Fruit fly (Drosophila melanogaster): ENCODE results near the gene NTPase.
A peak's percentile ranks its signal among the peaks of the same experiment; 100 is the strongest.

Gene NTPase

DNA sequence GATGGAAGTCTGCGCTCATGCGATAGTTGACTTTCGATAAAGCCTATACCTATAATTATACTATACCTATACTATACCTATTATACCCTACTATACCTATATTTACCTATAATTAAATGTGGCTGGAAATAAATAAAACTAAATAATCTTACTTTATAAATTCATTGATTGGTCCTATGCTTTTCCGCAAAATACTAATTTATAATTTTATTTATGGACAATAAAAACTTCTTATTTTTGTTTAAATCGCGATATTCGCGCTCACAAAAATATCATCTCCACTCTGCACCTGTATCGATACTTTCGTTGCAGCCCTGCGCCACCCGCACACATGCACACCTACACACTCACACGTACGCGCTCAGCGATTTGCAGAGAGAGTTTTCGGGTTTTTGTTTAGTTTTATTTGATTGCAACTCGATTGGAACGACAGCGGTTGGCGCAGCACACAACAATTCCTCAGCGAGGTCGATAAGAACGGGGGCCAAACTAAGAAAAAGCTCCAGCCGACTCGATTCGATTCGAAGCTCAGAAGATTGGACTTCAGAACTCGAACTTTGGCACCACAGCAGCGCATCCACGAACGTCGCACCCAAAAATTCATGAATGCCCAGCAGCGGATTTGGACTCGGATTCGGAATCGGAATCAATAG, 11.0 kb downstream of the NTPase start, which contains the start of gene CG8814 (continued):
- TF ChIP-seq H2.0 (GFP tag; IDR thresholded peaks at IDR 0.05) (peak; percentile 35; the same call in 1 of the 2 replicates), exex (tag; optimal IDR thresholded peaks at IDR 0.05) (peak; percentile 21), Vsx1 (GFP tag; optimal IDR thresholded peaks at IDR 0.05) (no peak), CG6175 (GFP tag; IDR thresholded peaks at IDR 0.05) (no peak), CG18764 (GFP tag; optimal IDR thresholded peaks at IDR 0.05) (peak; percentile 45), CG4404 (GFP tag; IDR thresholded peaks at IDR 0.05) (peak; percentile 80), CG4360 (GFP tag; IDR thresholded peaks at IDR 0.05) (0 out of 2 replicates have a peak, but pooled peaks have one; percentile 9), pan (optimal IDR thresholded peaks at IDR 0.05) (no peak), pan (GFP tag; optimal IDR thresholded peaks at IDR 0.05 in 1 of 2, IDR thresholded peaks at IDR 0.05 in 1 of 2) (peak in 1 of 2 experiments; percentile 41), Max (GFP tag; optimal IDR thresholded peaks at IDR 0.05) (peak; percentile 45), pb (GFP tag; optimal IDR thresholded peaks at IDR 0.05) (no peak), Gug (GFP tag; IDR thresholded peaks at IDR 0.05) (peak; percentile 77; the same call in 3 of the 4 replicates), Dek (tag; optimal IDR thresholded peaks at IDR 0.05) (peak; percentile 75), CG4424 (GFP tag; optimal IDR thresholded peaks at IDR 0.05) (peak; percentile 76), CG42726 (GFP tag; IDR thresholded peaks at IDR 0.05; ENCODE audit: partially characterized antibody) (0 out of 2 replicates have a peak, but pooled peaks have one; percentile 14), CG6683 (GFP tag; optimal IDR thresholded peaks at IDR 0.05) (no peak), twi (tag; optimal IDR thresholded peaks at IDR 0.05) (peak; percentile 69), Xbp1 (GFP tag; optimal IDR thresholded peaks at IDR 0.05) (peak; percentile 75), mam (GFP tag; optimal IDR thresholded peaks at IDR 0.05) (peak; percentile 63), hth (optimal IDR thresholded peaks at IDR 0.05) (no peak), CG13424 (tag; optimal IDR thresholded peaks at IDR 0.05) (peak; percentile 76), lbe (GFP tag; optimal IDR thresholded peaks at IDR 0.05) (no peak), CG12744 (GFP tag; optimal IDR thresholded peaks at IDR 0.05) (peak; percentile 17), kah (GFP tag; optimal IDR thresholded peaks at IDR 0.05) (no peak), CG2889 (GFP tag; IDR thresholded peaks at IDR 0.05) (no peak), CG12659 (GFP tag; optimal IDR thresholded peaks at IDR 0.05) (peak; percentile 91), HLHmδ (GFP tag; optimal IDR thresholded peaks at IDR 0.05) (no peak), Bteb2 (GFP tag; optimal IDR thresholded peaks at IDR 0.05) (peak; percentile 33), CG34422 (GFP tag; IDR thresholded peaks at IDR 0.05) (peak; percentile 10), CG11456 (GFP tag; IDR thresholded peaks at IDR 0.05) (peak; percentile 68; the same call in 2 of the 3 replicates), ato (GFP tag; IDR thresholded peaks at IDR 0.05; ENCODE audit: partially characterized antibody) (no peak), hb (GFP tag; IDR thresholded peaks at IDR 0.05; ENCODE audit: partially characterized antibody) (peak; percentile 81), klu (GFP tag; IDR thresholded peaks at IDR 0.05) (peak; percentile 89), CG17186 (GFP tag; optimal IDR thresholded peaks at IDR 0.05) (peak; percentile 80), CG11695 (GFP tag; IDR thresholded peaks at IDR 0.05) (no peak), cwo (GFP tag; optimal IDR thresholded peaks at IDR 0.05) (peak; percentile 32), CG1233 (GFP tag; optimal IDR thresholded peaks at IDR 0.05) (peak; percentile 43), CG12155 (GFP tag; optimal IDR thresholded peaks at IDR 0.05) (peak; percentile 75), HmgZ (tag; optimal IDR thresholded peaks at IDR 0.05) (no peak), nerfin-2 (GFP tag; IDR thresholded peaks at IDR 0.05; ENCODE audit: partially characterized antibody) (no peak), Oli (tag; optimal IDR thresholded peaks at IDR 0.05) (peak; percentile 4), sd (tag; optimal IDR thresholded peaks at IDR 0.05) (peak; percentile 34), CG14441 (GFP tag; IDR thresholded peaks at IDR 0.05) (peak; percentile 71), CG4854 (GFP tag; optimal IDR thresholded peaks at IDR 0.05) (no peak), sim (GFP tag; IDR thresholded peaks at IDR 0.05) (no peak), cato (GFP tag; optimal IDR thresholded peaks at IDR 0.05; ENCODE audit: borderline replicate concordance) (peak; percentile 48), Hr3 (GFP tag; optimal IDR thresholded peaks at IDR 0.05) (peak; percentile 74), Opbp (GFP tag; IDR thresholded peaks at IDR 0.05; ENCODE audit: partially characterized antibody) (peak; percentile 69), Ets97D (GFP tag; optimal IDR thresholded peaks at IDR 0.05) (peak; percentile 49), ken (GFP tag; IDR thresholded peaks at IDR 0.05) (peak; percentile 61; the same call in 2 of the 3 replicates)

All from whole organism, embryonic.